Fruit fly (Drosophila melanogaster) whole organism, embryonic: ENCODE measurements around the gene CG9626.

Experiments used
- Ada2b ChIP-seq: fragments of 200-800 bp; sonication (Bioruptor generic); IDR thresholded peaks from 2 replicates; pipeline ENCODE4 v1.3.6; 2022; ENCODE audit warnings: missing biosample characterization, missing genetic modification characterization
- Aef1 ChIP-seq: fragments of 200-800 bp; sonication (Bioruptor generic); IDR thresholded peaks from 3 replicates; pipeline ENCODE4 v1.3.6; 2022; ENCODE audit warnings: missing biosample characterization, missing genetic modification characterization
- BEAF-32 ChIP-seq: fragments of 200-800 bp; sonication (Bioruptor generic); optimal IDR thresholded peaks from 3 replicates; lab custom pipeline; 2017; ENCODE audit warnings: missing biosample characterization, missing genetic modification characterization, mild to moderate bottlenecking, moderate library complexity, missing genetic modification reagents
- Bgb ChIP-seq: fragments of 200-800 bp; sonication (Bioruptor generic); IDR thresholded peaks from 2 replicates; pipeline ENCODE4 v1.3.6; 2022; ENCODE audit warnings: missing biosample characterization, missing genetic modification characterization; ENCODE audit not compliant: partially characterized antibody
- CG11247 ChIP-seq: fragments of 200-800 bp; sonication (Bioruptor generic); IDR thresholded peaks from 2 replicates; pipeline ENCODE4 v1.3.6; 2022; ENCODE audit warnings: missing biosample characterization, missing genetic modification characterization
- CG12155 ChIP-seq: fragments of 200-800 bp; sonication (Bioruptor generic); optimal IDR thresholded peaks from 3 replicates; lab custom pipeline; 2016; ENCODE audit warnings: missing biosample characterization, missing genetic modification characterization
- CG13624 ChIP-seq: fragments of 200-800 bp; sonication (Bioruptor generic); optimal IDR thresholded peaks from 2 replicates; lab custom pipeline; 2016; ENCODE audit warnings: missing biosample characterization, missing genetic modification characterization
- CG14441 ChIP-seq: fragments of 200-800 bp; sonication (Bioruptor generic); IDR thresholded peaks from 2 replicates; pipeline ENCODE4 v1.3.6; 2022; ENCODE audit warnings: missing biosample characterization, missing genetic modification characterization
- CG14667 ChIP-seq: fragments of 200-800 bp; sonication (Bioruptor generic); IDR thresholded peaks from 2 replicates; pipeline ENCODE4 v1.3.6; 2022; ENCODE audit warnings: missing biosample characterization, missing genetic modification characterization
- CG15601 ChIP-seq: fragments of 200-800 bp; sonication (Bioruptor generic); optimal IDR thresholded peaks from 3 replicates; lab custom pipeline; 2019; ENCODE audit warnings: missing biosample characterization, mild to moderate bottlenecking, missing genetic modification characterization, moderate library complexity
- CG1602 ChIP-seq: fragments of 200-800 bp; sonication (Bioruptor generic); optimal IDR thresholded peaks from 3 replicates; lab custom pipeline; 2016; ENCODE audit warnings: missing biosample characterization, missing genetic modification characterization
- CG1647 ChIP-seq: fragments of 200-800 bp; sonication (Bioruptor generic); optimal IDR thresholded peaks from 3 replicates; lab custom pipeline; 2016; ENCODE audit warnings: missing biosample characterization, missing genetic modification characterization
- CG16863 ChIP-seq: fragments of 200-800 bp; sonication (Bioruptor generic); optimal IDR thresholded peaks from 3 replicates; lab custom pipeline; 2016; ENCODE audit warnings: missing biosample characterization, missing genetic modification characterization
- CG18599 ChIP-seq: fragments of 200-800 bp; sonication (Bioruptor generic); optimal IDR thresholded peaks from 3 replicates; lab custom pipeline; 2017; ENCODE audit warnings: missing biosample characterization, missing genetic modification characterization, mild to moderate bottlenecking, moderate library complexity, missing genetic modification reagents
- CG2129 ChIP-seq: fragments of 200-800 bp; sonication (Bioruptor generic); IDR thresholded peaks from 2 replicates; pipeline ENCODE4 v1.3.6; 2022; ENCODE audit warnings: missing biosample characterization, missing genetic modification characterization; ENCODE audit not compliant: partially characterized antibody
- CG32532 ChIP-seq: fragments of 200-800 bp; sonication (Bioruptor generic); IDR thresholded peaks from 2 replicates; pipeline ENCODE4 v1.3.6; 2022; ENCODE audit warnings: missing biosample characterization, missing genetic modification characterization
- CG4360 ChIP-seq: fragments of 200-800 bp; sonication (Bioruptor generic); IDR thresholded peaks from 2 replicates; pipeline ENCODE4 v1.3.6; 2022; ENCODE audit warnings: missing biosample characterization, missing genetic modification characterization
- CG4424 ChIP-seq: fragments of 200-800 bp; sonication (Bioruptor generic); optimal IDR thresholded peaks from 3 replicates; lab custom pipeline; 2016; ENCODE audit warnings: missing biosample characterization, missing genetic modification characterization
- CG6813 ChIP-seq: fragments of 200-800 bp; sonication (Bioruptor generic); optimal IDR thresholded peaks from 2 replicates; lab custom pipeline; 2017; ENCODE audit warnings: missing biosample characterization, missing genetic modification characterization, mild to moderate bottlenecking, moderate library complexity, missing genetic modification reagents
- CG6854 ChIP-seq: fragments of 200-800 bp; sonication (Bioruptor generic); optimal IDR thresholded peaks from 3 replicates; lab custom pipeline; 2017; ENCODE audit warnings: missing biosample characterization, mild to moderate bottlenecking, missing genetic modification characterization
- CG7839 ChIP-seq: fragments of 200-800 bp; sonication (Bioruptor generic); optimal IDR thresholded peaks from 3 replicates; lab custom pipeline; 2018; ENCODE audit warnings: missing biosample characterization, mild to moderate bottlenecking, missing genetic modification characterization, moderate library complexity
- CG7963 ChIP-seq: fragments of 200-800 bp; sonication (Bioruptor generic); IDR thresholded peaks from 3 replicates; pipeline ENCODE4 v1.3.6; 2022; ENCODE audit warnings: missing biosample characterization, missing genetic modification characterization; ENCODE audit not compliant: partially characterized antibody
- CG8924 ChIP-seq: fragments of 200-800 bp; optimal IDR thresholded peaks from 3 replicates; lab custom pipeline; 2019; ENCODE audit warnings: missing biosample characterization, mild to moderate bottlenecking, missing genetic modification characterization, moderate library complexity
- CG9609 ChIP-seq: fragments of 200-800 bp; sonication (Bioruptor generic); optimal IDR thresholded peaks from 3 replicates; lab custom pipeline; 2016; ENCODE audit warnings: missing biosample characterization, missing genetic modification characterization
- D ChIP-seq, 2 experiments: fragments of 200-800 bp in 1 of 2; fragments of >200 bp in 1 of 2; sonication (Bioruptor generic) in 1 of 2; optimal IDR thresholded peaks; 2 replicates in 1 of 2; 3 replicates in 1 of 2; lab custom pipeline; 2017; ENCODE audit warnings: mild to moderate bottlenecking in 1 of 2, missing biosample characterization in 1 of 2, missing genetic modification characterization in 1 of 2, missing genetic modification reagents in 1 of 2
- Deaf1 ChIP-seq: fragments of 200-800 bp; optimal IDR thresholded peaks from 3 replicates; lab custom pipeline; 2019; ENCODE audit warnings: missing biosample characterization, mild to moderate bottlenecking, missing genetic modification characterization, moderate library complexity
- GATAe ChIP-seq: fragments of 200-800 bp; sonication (Bioruptor generic); conservative IDR thresholded peaks from 2 replicates; pipeline ENCODE4 v1.3.6; 2022; ENCODE audit warnings: missing biosample characterization, missing genetic modification characterization
- Med ChIP-seq: fragments of 200-800 bp; sonication (Bioruptor generic); peaks from one replicate; lab custom pipeline; 2016; ENCODE audit warnings: missing biosample characterization, missing genetic modification characterization, mild to moderate bottlenecking, inconsistent platforms, moderate library complexity
- Myb ChIP-seq: fragments of 200-800 bp; sonication (Bioruptor generic); optimal IDR thresholded peaks from 2 replicates; lab custom pipeline; 2016; ENCODE audit warnings: missing biosample characterization, missing genetic modification characterization
- Poxn ChIP-seq: fragments of 200-800 bp; sonication (Bioruptor generic); IDR thresholded peaks from 2 replicates; pipeline ENCODE4 v1.3.6; 2022; ENCODE audit warnings: missing biosample characterization, missing genetic modification characterization
- Rfx ChIP-seq: fragments of 200-800 bp; sonication (Bioruptor generic); IDR thresholded peaks from 2 replicates; pipeline ENCODE4 v1.3.6; 2022; ENCODE audit warnings: missing biosample characterization, missing genetic modification characterization
- Sox102F ChIP-seq: fragments of 200-800 bp; sonication (Bioruptor generic); optimal IDR thresholded peaks from 2 replicates; lab custom pipeline; 2018; ENCODE audit warnings: missing biosample characterization, mild to moderate bottlenecking, missing genetic modification characterization, moderate library complexity
- Stat92E ChIP-seq, 3 experiments: fragments of >200 bp in 2 of 3; fragments of 200-800 bp in 1 of 3; sonication (Bioruptor generic) in 1 of 3; optimal IDR thresholded peaks; 2 replicates each; lab custom pipeline; 2017 to 2019; ENCODE audit warnings: missing biosample characterization in 3 of 3, missing genetic modification characterization in 3 of 3, mild to moderate bottlenecking in 1 of 3, moderate library complexity in 1 of 3
- Trl ChIP-seq, 3 experiments: fragments of >200 bp in 2 of 3; fragments of 200-800 bp in 1 of 3; sonication (Bioruptor generic) in 1 of 3; optimal IDR thresholded peaks; 2 replicates in 1 of 3; 3 replicates in 2 of 3; lab custom pipeline; 2016 to 2017; ENCODE audit warnings: missing biosample characterization in 1 of 3, missing genetic modification characterization in 1 of 3
- dimm ChIP-seq: fragments of 200-800 bp; sonication (Bioruptor generic); IDR thresholded peaks from 2 replicates; pipeline ENCODE4 v1.3.6; 2022; ENCODE audit warnings: missing biosample characterization, missing genetic modification characterization
- dysf ChIP-seq: fragments of 200-800 bp; sonication (Bioruptor generic); IDR thresholded peaks from 3 replicates; pipeline ENCODE4 v1.3.6; 2022; ENCODE audit warnings: missing biosample characterization, missing genetic modification characterization
- emc ChIP-seq: fragments of 200-800 bp; sonication (Bioruptor generic); optimal IDR thresholded peaks from 2 replicates; lab custom pipeline; 2016; ENCODE audit warnings: missing biosample characterization, missing genetic modification characterization
- gcm2 ChIP-seq: fragments of 200-800 bp; sonication (Bioruptor generic); optimal IDR thresholded peaks from 2 replicates; lab custom pipeline; 2016; ENCODE audit warnings: missing biosample characterization, missing genetic modification characterization
- ind ChIP-seq: fragments of 200-800 bp; sonication (Bioruptor generic); optimal IDR thresholded peaks from 3 replicates; lab custom pipeline; 2016; ENCODE audit warnings: missing biosample characterization, missing genetic modification characterization
- lbe ChIP-seq: fragments of 200-800 bp; sonication (Bioruptor generic); optimal IDR thresholded peaks from 2 replicates; lab custom pipeline; 2016; ENCODE audit warnings: missing biosample characterization, mild to moderate bottlenecking, missing genetic modification characterization
- lmd ChIP-seq: fragments of 200-800 bp; sonication (Bioruptor generic); IDR thresholded peaks from 2 replicates; pipeline ENCODE4 v1.3.6; 2022; ENCODE audit warnings: missing biosample characterization, missing genetic modification characterization
- org-1 ChIP-seq: fragments of 200-800 bp; sonication (Bioruptor generic); optimal IDR thresholded peaks from 2 replicates; lab custom pipeline; 2017; ENCODE audit warnings: missing biosample characterization, missing genetic modification characterization
- pita ChIP-seq: fragments of 200-800 bp; sonication (Bioruptor generic); optimal IDR thresholded peaks from 2 replicates; lab custom pipeline; 2017; ENCODE audit warnings: missing biosample characterization, mild to moderate bottlenecking, missing genetic modification characterization
- ranshi ChIP-seq: fragments of 200-800 bp; sonication (Bioruptor generic); IDR thresholded peaks from 2 replicates; pipeline ENCODE4 v1.3.6; 2022; ENCODE audit warnings: missing biosample characterization, missing genetic modification characterization
- zen2 ChIP-seq: fragments of 200-800 bp; sonication (Bioruptor generic); IDR thresholded peaks from 3 replicates; pipeline ENCODE4 v1.3.6; 2022; ENCODE audit warnings: missing biosample characterization, missing genetic modification characterization; ENCODE audit not compliant: partially characterized antibody
- zfh2 ChIP-seq: fragments of 200-800 bp; sonication (Bioruptor generic); optimal IDR thresholded peaks from 2 replicates; lab custom pipeline; 2016; ENCODE audit warnings: missing biosample characterization, missing genetic modification characterization

Gene CG9626

dm6 chr3R:8264302-8265080, 36.3 kb downstream of the CG9626 start, which contains the start of the genes RPA1 and Mcm2 (continued):
- TF ChIP-seq CG7839 (tag; lab: Kevin White, UChicago), result peak; percentile 81
- TF ChIP-seq CG1602, result peak; percentile 78
- peak; percentile 47 for TF ChIP-seq CG15601 (tag; lab: Kevin White, UChicago)
- no peak for TF ChIP-seq CG2129 (GFP tag; lab: Robert Waterston, UW)
- peak; percentile 87 for TF ChIP-seq Aef1
- TF ChIP-seq ranshi (GFP tag; lab: Robert Waterston, UW), result peak; percentile 73; the same call in 1 of the 2 replicates
- no peak for TF ChIP-seq CG7963 (GFP tag; lab: Robert Waterston, UW)
- TF ChIP-seq CG1647, result no peak
- TF ChIP-seq CG9609 (GFP tag; lab: Kevin White, UChicago), result peak; percentile 67
- TF ChIP-seq zen2 (GFP tag; lab: Robert Waterston, UW), result 0 out of 3 replicates have a peak, but pooled peaks have one; percentile 6
- peak; percentile 19 for TF ChIP-seq BEAF-32 (GFP tag; lab: Kevin White, UChicago)
- no peak for TF ChIP-seq D (optimal IDR thresholded peaks at IDR 0.05; lab: Kevin White, UChicago)
- peak; percentile 70 for TF ChIP-seq D (GFP tag; optimal IDR thresholded peaks at IDR 0.05; lab: Kevin White, UChicago)
- TF ChIP-seq pita, result no peak
- TF ChIP-seq emc (GFP tag; lab: Kevin White, UChicago), result no peak
- TF ChIP-seq Myb (GFP tag; lab: Kevin White, UChicago), result peak; percentile 36
- peak; percentile 14; the same call in 1 of the 2 replicates for TF ChIP-seq CG4360 (GFP tag; lab: Robert Waterston, UW)
- peak; percentile 49 for TF ChIP-seq lbe (GFP tag; lab: Kevin White, UChicago)
- no peak for TF ChIP-seq Stat92E (GFP tag; optimal IDR thresholded peaks at IDR 0.05; lab: Kevin White, UChicago)
- TF ChIP-seq CG32532, result peak; percentile 89
- TF ChIP-seq Rfx (GFP tag; lab: Robert Waterston, UW), result peak; percentile 91
- TF ChIP-seq lmd, result peak; percentile 82
- peak; percentile 84 for TF ChIP-seq CG4424
- TF ChIP-seq GATAe (GFP tag; lab: Robert Waterston, UW), result peak; percentile 33
- TF ChIP-seq CG11247 (GFP tag; lab: Robert Waterston, UW), result peak; percentile 74
- TF ChIP-seq Ada2b (GFP tag; lab: Robert Waterston, UW), result peak; percentile 32
- TF ChIP-seq CG16863 (GFP tag; lab: Kevin White, UChicago), result peak; percentile 23
- peak; percentile 84 for TF ChIP-seq CG12155 (GFP tag; lab: Kevin White, UChicago)
- TF ChIP-seq org-1 (GFP tag; lab: Kevin White, UChicago), result peak; percentile 16

- TF ChIP-seq Trl (optimal IDR thresholded peaks at IDR 0.05; lab: Kevin White, UChicago) (peak in 1 of 2 experiments; percentile 74), Trl (GFP tag; optimal IDR thresholded peaks at IDR 0.05; lab: Kevin White, UChicago) (no peak), CG8924 (tag; lab: Kevin White, UChicago) (no peak)
- TF ChIP-seq, all 482 proteins: peak for 1
Observed at dm6 chr3R:8261634-8262033, 39.1 kb downstream of the CG9626 start.

- peak; percentile 53; the same call in 2 of the 3 replicates for TF ChIP-seq dysf
- TF ChIP-seq CG13624, result peak; percentile 27
- peak; percentile 45; the same call in 1 of the 2 replicates for TF ChIP-seq CG14441 (GFP tag; lab: Robert Waterston, UW)
- peak; percentile 10 for TF ChIP-seq CG6813 (GFP tag; lab: Kevin White, UChicago)
- TF ChIP-seq Bgb (GFP tag; lab: Robert Waterston, UW), result no peak
- peak; percentile 53 for TF ChIP-seq Rfx (GFP tag; lab: Robert Waterston, UW)
- peak; percentile 34 for TF ChIP-seq Sox102F
- TF ChIP-seq CG14667 (GFP tag; lab: Robert Waterston, UW), result no peak
- TF ChIP-seq CG6854 (GFP tag; lab: Kevin White, UChicago), result peak; percentile 4
- TF ChIP-seq CG18599 (GFP tag; lab: Kevin White, UChicago), result peak; percentile 38
- TF ChIP-seq Med, result peak; percentile 83
- TF ChIP-seq zfh2 (GFP tag; lab: Kevin White, UChicago), result peak; percentile 21
- peak; percentile 4 for TF ChIP-seq Deaf1
- peak; percentile 36 for TF ChIP-seq ind (GFP tag; lab: Kevin White, UChicago)
- TF ChIP-seq dimm, result no peak
- no peak for TF ChIP-seq gcm2 (GFP tag; lab: Kevin White, UChicago)
- no peak for TF ChIP-seq Poxn (GFP tag; lab: Robert Waterston, UW)
Observed at dm6 chr3R:8256040-8256439, 44.7 kb downstream of the CG9626 start.
